Fruit fly (Drosophila melanogaster) whole organism, embryonic: ENCODE results near the gene E2f2.

Experiments
- ATbp ChIP-seq: fragments of 200-800 bp; sonication (Bioruptor generic); optimal IDR thresholded peaks from 2 replicates; lab custom pipeline; 2017; ENCODE audit warnings: missing biosample characterization, mild to moderate bottlenecking, missing genetic modification characterization, missing genetic modification reagents
- Adf1 ChIP-seq: fragments of 200-800 bp; sonication (Bioruptor generic); IDR thresholded peaks from 2 replicates; pipeline ENCODE4 v1.3.6; 2022; ENCODE audit warnings: missing biosample characterization, missing genetic modification characterization
- Asciz ChIP-seq: fragments of 200-800 bp; sonication (Bioruptor generic); optimal IDR thresholded peaks from 2 replicates; lab custom pipeline; 2017; ENCODE audit warnings: missing biosample characterization, mild to moderate bottlenecking, missing genetic modification characterization, missing genetic modification reagents
- B-H2 ChIP-seq: fragments of 200-800 bp; sonication (Bioruptor generic); optimal IDR thresholded peaks from 2 replicates; lab custom pipeline; 2018; ENCODE audit warnings: missing biosample characterization, mild to moderate bottlenecking, missing genetic modification characterization
- Blimp-1 ChIP-seq: fragments of 200-800 bp; sonication (Bioruptor generic); optimal IDR thresholded peaks from 3 replicates; lab custom pipeline; 2018; ENCODE audit warnings: missing biosample characterization, missing genetic modification characterization, mild to moderate bottlenecking, moderate library complexity, missing genetic modification reagents
- CG10431 ChIP-seq: fragments of 200-800 bp; sonication (Bioruptor generic); optimal IDR thresholded peaks from 3 replicates; lab custom pipeline; 2018; ENCODE audit warnings: missing biosample characterization, mild to moderate bottlenecking, missing genetic modification characterization
- CG11093 ChIP-seq: fragments of 200-800 bp; sonication (Bioruptor generic); IDR thresholded peaks from 3 replicates; pipeline ENCODE4 v1.3.6; 2022; ENCODE audit warnings: missing biosample characterization, missing genetic modification characterization
- CG12299 ChIP-seq: fragments of 200-800 bp; sonication (Bioruptor generic); optimal IDR thresholded peaks from 2 replicates; lab custom pipeline; 2018; ENCODE audit warnings: missing biosample characterization, mild to moderate bottlenecking, missing genetic modification characterization
- CG13894 ChIP-seq: fragments of 200-800 bp; sonication (Bioruptor generic); optimal IDR thresholded peaks from 3 replicates; lab custom pipeline; 2018; ENCODE audit warnings: missing biosample characterization, mild to moderate bottlenecking, missing genetic modification characterization, moderate library complexity
- CG14710 ChIP-seq: fragments of 200-800 bp; sonication (Bioruptor generic); optimal IDR thresholded peaks from 3 replicates; lab custom pipeline; 2019; ENCODE audit warnings: missing biosample characterization, mild to moderate bottlenecking, missing genetic modification characterization, moderate library complexity
- CG17385 ChIP-seq: fragments of 200-800 bp; sonication (Bioruptor generic); optimal IDR thresholded peaks from 3 replicates; lab custom pipeline; 2018; ENCODE audit warnings: missing biosample characterization, mild to moderate bottlenecking, missing genetic modification characterization
- CG2120 ChIP-seq: fragments of 200-800 bp; sonication (Bioruptor generic); optimal IDR thresholded peaks from 3 replicates; lab custom pipeline; 2016; ENCODE audit warnings: missing biosample characterization, missing genetic modification characterization
- CG30431 ChIP-seq: fragments of 200-800 bp; sonication (Bioruptor generic); optimal IDR thresholded peaks from 2 replicates; lab custom pipeline; 2017; ENCODE audit warnings: missing biosample characterization, missing genetic modification characterization
- CG31365 ChIP-seq: fragments of 200-800 bp; sonication (Bioruptor generic); optimal IDR thresholded peaks from 2 replicates; lab custom pipeline; 2018; ENCODE audit warnings: missing biosample characterization, mild to moderate bottlenecking, missing genetic modification characterization
- CG3163 ChIP-seq: fragments of 200-800 bp; sonication (Bioruptor generic); optimal IDR thresholded peaks from 3 replicates; lab custom pipeline; 2016; ENCODE audit warnings: missing biosample characterization, missing genetic modification characterization
- CG6654 ChIP-seq: fragments of 200-800 bp; sonication (Bioruptor generic); optimal IDR thresholded peaks from 2 replicates; lab custom pipeline; 2017; ENCODE audit warnings: missing biosample characterization, mild to moderate bottlenecking, missing genetic modification characterization
- CG8359 ChIP-seq: fragments of 200-800 bp; sonication (Bioruptor generic); optimal IDR thresholded peaks from 2 replicates; lab custom pipeline; 2017; ENCODE audit warnings: missing biosample characterization, mild to moderate bottlenecking, missing genetic modification characterization, borderline replicate concordance
- CG8944 ChIP-seq: fragments of 200-800 bp; sonication (Bioruptor generic); optimal IDR thresholded peaks from 3 replicates; lab custom pipeline; 2016; ENCODE audit warnings: missing biosample characterization, missing genetic modification characterization
- CG9797 ChIP-seq: fragments of 200-800 bp; sonication (Bioruptor generic); optimal IDR thresholded peaks from 3 replicates; lab custom pipeline; 2018; ENCODE audit warnings: missing biosample characterization, mild to moderate bottlenecking, missing genetic modification characterization
- CTCF ChIP-seq: fragments of 200-800 bp; sonication (Bioruptor generic); optimal IDR thresholded peaks from 2 replicates; lab custom pipeline; 2017; ENCODE audit warnings: missing biosample characterization, mild to moderate bottlenecking, missing genetic modification characterization, moderate library complexity
- CoRest ChIP-seq: fragments of 200-800 bp; sonication (Bioruptor generic); optimal IDR thresholded peaks from 3 replicates; lab custom pipeline; 2018; ENCODE audit warnings: missing biosample characterization, mild to moderate bottlenecking, missing genetic modification characterization, moderate library complexity
- Dip3 ChIP-seq: fragments of 200-800 bp; sonication (Bioruptor generic); optimal IDR thresholded peaks from 3 replicates; lab custom pipeline; 2016; ENCODE audit warnings: missing biosample characterization, missing genetic modification characterization
- Eip74EF ChIP-seq, 2 experiments: fragments of 200-800 bp in 1 of 2; fragments of >200 bp in 1 of 2; sonication (Bioruptor generic) in 1 of 2; optimal IDR thresholded peaks; 2 replicates each; lab custom pipeline; 2017 to 2019; ENCODE audit warnings: missing biosample characterization in 2 of 2, missing genetic modification characterization in 2 of 2, mild to moderate bottlenecking in 1 of 2, moderate library complexity in 1 of 2
- H2.0 ChIP-seq: fragments of 200-800 bp; sonication (Bioruptor generic); IDR thresholded peaks from 2 replicates; pipeline ENCODE4 v1.3.6; 2022; ENCODE audit warnings: missing biosample characterization, missing genetic modification characterization
- HLH3B ChIP-seq: fragments of 200-800 bp; sonication (Bioruptor generic); IDR thresholded peaks from 2 replicates; pipeline ENCODE4 v1.3.6; 2022; ENCODE audit warnings: missing biosample characterization, missing genetic modification characterization
- HLHmδ ChIP-seq: fragments of 200-800 bp; sonication (Bioruptor generic); optimal IDR thresholded peaks from 2 replicates; lab custom pipeline; 2018; ENCODE audit warnings: missing biosample characterization, mild to moderate bottlenecking, missing genetic modification characterization, moderate library complexity
- HmgZ ChIP-seq: fragments of 200-800 bp; sonication (Bioruptor generic); optimal IDR thresholded peaks from 2 replicates; lab custom pipeline; 2018; ENCODE audit warnings: missing biosample characterization, mild to moderate bottlenecking, missing genetic modification characterization
- Lhr ChIP-seq: fragments of 200-800 bp; sonication (Bioruptor generic); optimal IDR thresholded peaks from 3 replicates; lab custom pipeline; 2017; ENCODE audit warnings: mild to moderate bottlenecking, missing biosample characterization, missing genetic modification reagents, missing genetic modification characterization
- Mes4 ChIP-seq: fragments of 200-800 bp; sonication (Bioruptor generic); optimal IDR thresholded peaks from 2 replicates; lab custom pipeline; 2016; ENCODE audit warnings: missing biosample characterization, missing genetic modification characterization
- Myb ChIP-seq: fragments of 200-800 bp; sonication (Bioruptor generic); optimal IDR thresholded peaks from 2 replicates; lab custom pipeline; 2016; ENCODE audit warnings: missing biosample characterization, missing genetic modification characterization
- Nf-YA ChIP-seq: fragments of 200-800 bp; sonication (Bioruptor generic); IDR thresholded peaks from 2 replicates; pipeline ENCODE4 v1.3.6; 2022; ENCODE audit warnings: missing biosample characterization, missing genetic modification characterization
- Poxn ChIP-seq: fragments of 200-800 bp; sonication (Bioruptor generic); IDR thresholded peaks from 2 replicates; pipeline ENCODE4 v1.3.6; 2022; ENCODE audit warnings: missing biosample characterization, missing genetic modification characterization
- Six4 ChIP-seq: fragments of 200-800 bp; sonication (Bioruptor generic); optimal IDR thresholded peaks from 2 replicates; lab custom pipeline; 2016; ENCODE audit warnings: missing biosample characterization, missing genetic modification characterization
- Ssrp ChIP-seq: fragments of 200-800 bp; sonication (Bioruptor generic); optimal IDR thresholded peaks from 2 replicates; lab custom pipeline; 2018; ENCODE audit warnings: missing biosample characterization, mild to moderate bottlenecking, missing genetic modification characterization, moderate library complexity
- aop ChIP-seq: fragments of 200-800 bp; sonication (Bioruptor generic); IDR thresholded peaks from 2 replicates; pipeline ENCODE4 v1.3.6; 2022; ENCODE audit warnings: missing biosample characterization, missing genetic modification characterization
- bsh ChIP-seq, 2 experiments: fragments of 200-800 bp; sonication (Bioruptor generic); optimal IDR thresholded peaks; 2 replicates each; lab custom pipeline; 2017 to 2018; ENCODE audit warnings: mild to moderate bottlenecking in 2 of 2, missing biosample characterization in 2 of 2, missing genetic modification characterization in 2 of 2, moderate library complexity in 1 of 2
- caup ChIP-seq: fragments of 200-800 bp; sonication (Bioruptor generic); optimal IDR thresholded peaks from 3 replicates; lab custom pipeline; 2017; ENCODE audit warnings: missing biosample characterization, mild to moderate bottlenecking, missing genetic modification characterization, moderate library complexity; ENCODE audit not compliant: severe bottlenecking
- corto ChIP-seq: fragments of 200-800 bp; sonication (Bioruptor generic); optimal IDR thresholded peaks from 2 replicates; lab custom pipeline; 2016; ENCODE audit warnings: missing biosample characterization, mild to moderate bottlenecking, missing genetic modification characterization, moderate library complexity
- dati ChIP-seq: fragments of 200-800 bp; sonication (Bioruptor generic); IDR thresholded peaks from 2 replicates; pipeline ENCODE4 v1.3.6; 2022; ENCODE audit warnings: missing biosample characterization, missing genetic modification characterization
- dysf ChIP-seq: fragments of 200-800 bp; sonication (Bioruptor generic); IDR thresholded peaks from 3 replicates; pipeline ENCODE4 v1.3.6; 2022; ENCODE audit warnings: missing biosample characterization, missing genetic modification characterization
- gce ChIP-seq: fragments of 200-800 bp; sonication (Bioruptor generic); IDR thresholded peaks from 3 replicates; pipeline ENCODE4 v1.3.6; 2022; ENCODE audit warnings: missing biosample characterization, missing genetic modification characterization
- grau ChIP-seq: fragments of 200-800 bp; optimal IDR thresholded peaks from 3 replicates; lab custom pipeline; 2019; ENCODE audit warnings: missing biosample characterization, mild to moderate bottlenecking, missing genetic modification characterization, moderate library complexity
- grn ChIP-seq: fragments of 200-800 bp; sonication (Bioruptor generic); optimal IDR thresholded peaks from 3 replicates; lab custom pipeline; 2017; ENCODE audit warnings: missing biosample characterization, missing genetic modification characterization
- inv ChIP-seq: fragments of 200-800 bp; sonication (Bioruptor generic); IDR thresholded peaks from 2 replicates; pipeline ENCODE4 v1.3.6; 2022; ENCODE audit warnings: missing biosample characterization, missing genetic modification characterization; ENCODE audit not compliant: partially characterized antibody
- jigr1 ChIP-seq: fragments of 200-800 bp; sonication (Bioruptor generic); IDR thresholded peaks from 3 replicates; pipeline ENCODE4 v1.3.6; 2022; ENCODE audit warnings: missing biosample characterization, missing genetic modification characterization
- kay ChIP-seq: fragments of 200-800 bp; sonication (Bioruptor generic); optimal IDR thresholded peaks from 2 replicates; lab custom pipeline; 2016; ENCODE audit warnings: missing biosample characterization, missing genetic modification characterization
- mld ChIP-seq: fragments of 200-800 bp; sonication (Bioruptor generic); IDR thresholded peaks from 3 replicates; pipeline ENCODE4 v1.3.6; 2022; ENCODE audit warnings: missing biosample characterization, missing genetic modification characterization; ENCODE audit not compliant: partially characterized antibody
- nerfin-1 ChIP-seq: fragments of 200-800 bp; sonication (Bioruptor generic); optimal IDR thresholded peaks from 3 replicates; lab custom pipeline; 2019; ENCODE audit warnings: missing biosample characterization, mild to moderate bottlenecking, missing genetic modification characterization, moderate library complexity
- nom ChIP-seq: fragments of 200-800 bp; sonication (Bioruptor generic); optimal IDR thresholded peaks from 2 replicates; lab custom pipeline; 2017; ENCODE audit warnings: missing biosample characterization, missing genetic modification characterization, mild to moderate bottlenecking, moderate library complexity, missing genetic modification reagents
- shn ChIP-seq: fragments of 200-800 bp; sonication (Bioruptor generic); optimal IDR thresholded peaks from 3 replicates; lab custom pipeline; 2016; ENCODE audit warnings: missing biosample characterization, missing genetic modification characterization
- sr ChIP-seq: fragments of 200-800 bp; sonication (Bioruptor generic); IDR thresholded peaks from 3 replicates; pipeline ENCODE4 v1.3.6; 2022; ENCODE audit warnings: missing biosample characterization, missing genetic modification characterization
- zen ChIP-seq: fragments of 200-800 bp; sonication (Bioruptor generic); optimal IDR thresholded peaks from 3 replicates; lab custom pipeline; 2018; ENCODE audit warnings: missing biosample characterization, mild to moderate bottlenecking, missing genetic modification characterization, moderate library complexity

E2f2 gene

DNA sequence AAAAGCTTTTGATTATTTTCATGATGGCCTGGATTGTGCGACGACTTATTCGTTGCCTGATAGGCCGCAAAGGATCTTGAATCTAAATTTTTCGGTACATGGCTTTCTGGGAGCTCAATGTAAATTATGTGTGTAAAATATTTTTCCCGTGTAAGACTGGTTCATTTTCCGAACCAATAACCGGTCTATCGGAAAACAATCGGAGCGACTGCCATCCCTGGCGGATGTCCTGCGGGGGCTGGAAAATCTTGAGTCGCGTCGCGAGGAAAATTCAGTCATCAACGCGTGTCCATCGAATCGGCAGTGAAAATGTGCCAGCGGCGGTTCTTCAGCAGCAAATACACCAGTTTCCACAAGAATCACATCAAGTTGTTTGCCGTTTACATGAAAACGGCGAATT is 52.2 kb downstream of the E2f2 start, which contains the start of the genes CG46307 and Nhe2 (continued):
- TF ChIP-seq CG12299 (tag; lab: Kevin White, UChicago): no peak
- no peak for TF ChIP-seq CG17385 (GFP tag; lab: Kevin White, UChicago)
- no peak for TF ChIP-seq CTCF
- no peak for TF ChIP-seq caup
- no peak for TF ChIP-seq CG13894 (tag; lab: Kevin White, UChicago)
- no peak for TF ChIP-seq HmgZ (tag; lab: Kevin White, UChicago)
- no peak for TF ChIP-seq Mes4
- no peak for TF ChIP-seq HLH3B (GFP tag; lab: Robert Waterston, UW)
- no peak for TF ChIP-seq nom
- TF ChIP-seq dati (GFP tag; lab: Robert Waterston, UW): no peak
- TF ChIP-seq Poxn (GFP tag; lab: Robert Waterston, UW): no peak
- no peak for TF ChIP-seq CG31365 (tag; lab: Kevin White, UChicago)
- TF ChIP-seq CG2120 (GFP tag; lab: Kevin White, UChicago): peak; percentile 21
- no peak for TF ChIP-seq Nf-YA (GFP tag; lab: Robert Waterston, UW)
- TF ChIP-seq CG14710 (tag; lab: Kevin White, UChicago): peak; percentile 35
- TF ChIP-seq grn (GFP tag; lab: Kevin White, UChicago): no peak
- TF ChIP-seq ATbp (GFP tag; lab: Kevin White, UChicago): no peak
- no peak for TF ChIP-seq CG30431 (GFP tag; lab: Kevin White, UChicago)
- no peak for TF ChIP-seq H2.0 (GFP tag; lab: Robert Waterston, UW)
- no peak for TF ChIP-seq Six4 (GFP tag; lab: Kevin White, UChicago)
- TF ChIP-seq CG10431 (GFP tag; lab: Kevin White, UChicago): no peak
- no peak for TF ChIP-seq kay (GFP tag; lab: Kevin White, UChicago)
- TF ChIP-seq B-H2: no peak
- TF ChIP-seq zen (tag; lab: Kevin White, UChicago): no peak
- TF ChIP-seq shn (GFP tag; lab: Kevin White, UChicago): no peak
- no peak for TF ChIP-seq CG8359 (GFP tag; lab: Kevin White, UChicago)
- no peak for TF ChIP-seq Blimp-1 (GFP tag; lab: Kevin White, UChicago)
- peak; percentile 57 for TF ChIP-seq Lhr (GFP tag; lab: Kevin White, UChicago)
- TF ChIP-seq dysf: no peak
- no peak for TF ChIP-seq mld (GFP tag; lab: Robert Waterston, UW)
- TF ChIP-seq CG3163: no peak
- no peak for TF ChIP-seq Myb
- TF ChIP-seq CG11093 (GFP tag; lab: Robert Waterston, UW): no peak
- no peak for TF ChIP-seq Asciz (GFP tag; lab: Kevin White, UChicago)
- TF ChIP-seq gce (GFP tag; lab: Robert Waterston, UW): no peak
- peak; percentile 45 for TF ChIP-seq HLHmδ
- TF ChIP-seq CG9797 (GFP tag; lab: Kevin White, UChicago): no peak
- TF ChIP-seq sr (GFP tag; lab: Robert Waterston, UW): no peak
- no peak for TF ChIP-seq inv
- peak; percentile 5 for TF ChIP-seq nerfin-1
- no peak for TF ChIP-seq Eip74EF (GFP tag; optimal IDR thresholded peaks at IDR 0.05; lab: Kevin White, UChicago)
- TF ChIP-seq jigr1 (GFP tag; lab: Robert Waterston, UW): no peak
- TF ChIP-seq Ssrp: no peak
- no peak for TF ChIP-seq corto
- no peak for TF ChIP-seq Dip3 (GFP tag; lab: Kevin White, UChicago)
- TF ChIP-seq grau: no peak
- peak in 1 of 2 experiments; percentile 16 for TF ChIP-seq bsh (GFP tag; optimal IDR thresholded peaks at IDR 0.05; lab: Kevin White, UChicago)
- no peak for TF ChIP-seq aop (GFP tag; lab: Robert Waterston, UW)
- TF ChIP-seq Adf1 (GFP tag; lab: Robert Waterston, UW): no peak
- no peak for TF ChIP-seq CoRest
- no peak for TF ChIP-seq CG8944
- TF ChIP-seq CG6654 (GFP tag; lab: Kevin White, UChicago): no peak
